Worm (Caenorhabditis elegans) whole organism, early embryonic: ENCODE results near the gene col-110.

Experiments used
- B0310.2 ChIP-seq: sonication (generic microtip); optimal IDR thresholded peaks from 2 replicates; lab custom pipeline; 2016; ENCODE audit warnings: mild to moderate bottlenecking, missing genetic modification characterization, missing compliant biosample characterization
- F13C5.2 ChIP-seq: sonication (generic microtip); optimal IDR thresholded peaks from 2 replicates; lab custom pipeline; 2017; ENCODE audit warnings: mild to moderate bottlenecking, missing genetic modification characterization, inconsistent platforms, missing compliant biosample characterization
- aly-1 ChIP-seq: sonication (generic microtip); optimal IDR thresholded peaks from 2 replicates; lab custom pipeline; 2016; ENCODE audit warnings: missing genetic modification characterization, missing compliant biosample characterization
- ama-1 ChIP-seq: fragments of 150-350 bp; optimal IDR thresholded peaks from 2 replicates; lab custom pipeline; 2014
- ceh-13 ChIP-seq: fragments of 200-800 bp; sonication (Bioruptor generic); optimal IDR thresholded peaks from 2 replicates; lab custom pipeline; 2018; ENCODE audit warnings: mild to moderate bottlenecking, missing genetic modification characterization, missing compliant biosample characterization
- ceh-36 ChIP-seq: sonication (generic microtip); optimal IDR thresholded peaks from 2 replicates; lab custom pipeline; 2016; ENCODE audit warnings: missing genetic modification characterization, inconsistent platforms, missing compliant biosample characterization
- ets-7 ChIP-seq: sonication (generic microtip); optimal IDR thresholded peaks from 2 replicates; lab custom pipeline; 2016; ENCODE audit warnings: missing genotype, missing genetic modification characterization, missing compliant biosample characterization
- flt-1 ChIP-seq: fragments of 200-800 bp; sonication (Bioruptor generic); IDR thresholded peaks from 2 replicates; pipeline ENCODE4 v1.3.6; 2022; ENCODE audit warnings: missing genetic modification characterization, missing compliant biosample characterization
- hmbx-1 ChIP-seq: sonication (generic microtip); optimal IDR thresholded peaks from 2 replicates; lab custom pipeline; 2016; ENCODE audit warnings: mild to moderate bottlenecking, missing genetic modification characterization, missing compliant biosample characterization
- hmg-4 ChIP-seq: fragments of 200-800 bp; sonication (Bioruptor generic); optimal IDR thresholded peaks from 2 replicates; lab custom pipeline; 2018; ENCODE audit warnings: mild to moderate bottlenecking, missing genetic modification characterization, missing compliant biosample characterization
- hnd-1 ChIP-seq: sonication (generic microtip); optimal IDR thresholded peaks from 2 replicates; lab custom pipeline; 2016; ENCODE audit warnings: missing genetic modification characterization, missing compliant biosample characterization
- pes-1 ChIP-seq: fragments of 200-800 bp; sonication (Bioruptor generic); IDR thresholded peaks from 2 replicates; pipeline ENCODE4 v1.3.6; 2022; ENCODE audit warnings: missing genetic modification reagents, missing genetic modification characterization, missing compliant biosample characterization
- scrt-1 ChIP-seq: fragments of 200-800 bp; sonication (Bioruptor generic); IDR thresholded peaks from 2 replicates; pipeline ENCODE4 v1.3.6; 2022; ENCODE audit warnings: missing genetic modification characterization, missing compliant biosample characterization
- sea-1 ChIP-seq: fragments of 200-800 bp; sonication (Bioruptor generic); conservative IDR thresholded peaks from 2 replicates; pipeline ENCODE4 v1.3.6; 2022; ENCODE audit warnings: missing genetic modification characterization, missing compliant biosample characterization
- tbx-11 ChIP-seq: fragments of 200-800 bp; sonication (Bioruptor generic); IDR thresholded peaks from 2 replicates; pipeline ENCODE4 v1.3.6; 2022; ENCODE audit warnings: missing genetic modification characterization, missing compliant biosample characterization
- tbx-37 ChIP-seq: fragments of 200-800 bp; sonication (Bioruptor generic); conservative IDR thresholded peaks from 2 replicates; pipeline ENCODE4 v1.3.6; 2022; ENCODE audit warnings: missing genetic modification reagents, missing genetic modification characterization, missing compliant biosample characterization
- tra-4 ChIP-seq: sonication (generic microtip); optimal IDR thresholded peaks from 2 replicates; lab custom pipeline; 2017; ENCODE audit warnings: missing genetic modification characterization, missing compliant biosample characterization

col-110 gene

DNA sequence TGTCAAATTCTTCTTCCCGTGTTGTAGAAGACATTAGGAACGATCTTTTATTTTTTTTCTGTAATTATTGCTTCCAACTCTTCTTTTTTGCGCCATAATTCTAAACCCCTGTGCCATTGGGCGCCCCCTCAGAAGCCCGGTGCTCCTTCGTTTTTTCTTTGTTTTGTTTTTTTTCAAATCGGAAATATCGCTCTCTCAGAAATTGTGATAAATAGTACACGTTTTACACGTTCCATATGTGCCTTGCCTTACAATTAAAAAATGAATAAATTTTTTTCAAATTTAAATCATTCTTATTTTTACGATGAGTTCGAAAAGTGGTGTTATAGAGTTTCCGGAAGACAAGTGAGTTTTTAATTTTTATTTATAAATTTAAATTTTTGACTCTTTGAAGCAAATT, 40.0 kb upstream of the col-110 start, which contains the start of gene F29B9.7:
TSS of gene F29B9.7 (plus strand) at position 301 of the 400 bp plus-strand sequence.
- no peak for TF ChIP-seq tra-4 (tag; lab: Kevin White, UChicago)
- no peak for TF ChIP-seq aly-1
- no peak for TF ChIP-seq hmg-4 (GFP tag; lab: Kevin White, UChicago)
- TF ChIP-seq ama-1: no peak
- TF ChIP-seq pes-1 (GFP tag; lab: Robert Waterston, UW): no peak
- TF ChIP-seq hnd-1 (tag; lab: Kevin White, UChicago): no peak
- TF ChIP-seq B0310.2 (tag; lab: Kevin White, UChicago): no peak
- TF ChIP-seq ceh-13 (GFP tag; lab: Kevin White, UChicago): no peak
- TF ChIP-seq ceh-36 (tag; lab: Kevin White, UChicago): no peak
- no peak for TF ChIP-seq ets-7 (tag; lab: Kevin White, UChicago)

DNA sequence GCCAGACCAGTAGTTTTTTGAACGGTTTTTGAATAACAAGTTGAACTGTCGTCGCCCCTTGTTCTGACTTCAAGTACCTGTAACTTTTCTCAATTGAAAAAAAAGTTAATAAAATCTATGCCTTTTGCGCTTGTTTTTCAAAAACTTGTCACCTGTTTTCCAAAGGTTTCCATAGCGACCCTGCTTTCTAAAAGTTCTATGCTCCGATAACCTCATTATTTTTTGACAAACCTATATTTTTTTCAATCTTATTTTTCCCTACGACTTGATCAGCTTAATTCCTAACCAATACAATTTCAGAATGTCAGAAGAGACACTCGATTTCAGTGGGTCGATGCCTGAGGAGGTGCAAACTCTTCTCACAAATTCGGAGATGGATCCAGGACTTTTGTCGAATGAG, 37.9 kb upstream of the col-110 start, which contains the start of gene F29B9.8:
TSS of gene F29B9.8 (plus strand) at position 301 of the 400 bp plus-strand sequence.
- TF ChIP-seq sea-1 (GFP tag; lab: Robert Waterston, UW) (no peak), hnd-1 (tag; lab: Kevin White, UChicago) (no peak)

DNA sequence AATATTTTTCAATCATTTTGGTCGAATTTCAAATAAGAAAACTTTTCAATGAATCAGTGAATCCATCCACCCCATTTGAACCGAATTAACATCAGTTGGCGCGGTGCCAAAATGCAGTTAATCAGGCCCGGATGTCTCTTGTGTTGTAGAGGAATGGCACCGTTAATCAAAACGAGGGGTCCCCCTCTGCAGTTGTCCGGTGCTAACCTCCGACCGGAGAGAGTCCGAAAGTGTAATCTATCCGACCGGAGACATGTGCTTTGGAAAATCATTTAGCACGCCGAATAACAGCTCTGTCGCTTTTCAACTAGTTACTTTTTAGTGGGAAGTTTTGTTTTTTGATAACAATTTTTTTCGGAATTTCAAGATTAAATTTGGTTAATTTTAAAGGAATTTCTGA, 35.8 kb upstream of the col-110 start:
- no peak for TF ChIP-seq B0310.2 (tag; lab: Kevin White, UChicago)
- no peak for TF ChIP-seq ceh-36 (tag; lab: Kevin White, UChicago)

DNA sequence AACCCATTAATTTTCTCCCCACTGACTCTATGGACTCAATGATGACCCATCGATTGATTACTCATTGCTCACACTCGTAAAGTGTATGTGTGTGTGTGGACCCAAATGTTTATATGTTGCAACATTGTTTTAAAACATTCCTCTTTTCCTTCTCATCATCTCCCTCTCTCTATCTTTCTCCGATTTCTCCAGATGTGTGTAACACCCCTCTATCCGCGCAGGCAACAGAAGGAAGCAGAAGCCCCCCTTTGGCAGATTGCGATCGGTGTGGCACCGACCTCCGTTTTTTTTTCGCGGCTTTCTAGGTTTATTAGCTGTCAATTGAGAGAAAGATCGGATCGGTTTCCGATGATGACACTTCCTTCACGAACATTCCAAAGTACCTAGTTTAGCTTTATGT, 34.1 kb upstream of the col-110 start:
- no peak for TF ChIP-seq tra-4 (tag; lab: Kevin White, UChicago)
- TF ChIP-seq flt-1: 0 out of 2 replicates have a peak, but pooled peaks have one; percentile 21

ce11 chrIV:4640941-4641340, 31.5 kb upstream of the col-110 start:
- TF ChIP-seq pes-1 (GFP tag; lab: Robert Waterston, UW) (no peak), ama-1 (no peak), flt-1 (no peak), B0310.2 (tag; lab: Kevin White, UChicago) (no peak), hnd-1 (tag; lab: Kevin White, UChicago) (no peak), ets-7 (tag; lab: Kevin White, UChicago) (no peak), sea-1 (GFP tag; lab: Robert Waterston, UW) (no peak)

DNA sequence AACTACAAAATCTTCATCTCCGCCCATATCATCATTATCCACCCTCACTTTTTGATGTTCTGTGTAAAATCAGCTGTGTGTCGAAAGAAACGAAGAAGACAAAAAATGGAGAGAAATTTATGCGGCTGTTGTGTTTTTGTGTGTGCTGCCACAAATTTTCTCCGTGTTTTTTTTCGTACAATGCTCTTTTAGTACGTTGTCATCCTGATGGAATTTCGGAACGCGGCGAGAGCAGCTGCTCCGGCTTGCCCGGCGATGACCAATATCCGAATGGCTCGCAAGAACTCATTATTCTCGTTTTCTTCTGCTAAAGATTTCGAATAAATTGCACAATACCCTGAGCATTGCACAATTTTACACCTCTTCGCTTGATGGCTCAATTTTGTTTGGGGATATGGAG, 29.9 kb upstream of the col-110 start:
- TF ChIP-seq aly-1 (no peak), tra-4 (tag; lab: Kevin White, UChicago) (no peak), sea-1 (GFP tag; lab: Robert Waterston, UW) (no peak), hmg-4 (GFP tag; lab: Kevin White, UChicago) (no peak), ama-1 (no peak), scrt-1 (GFP tag; lab: Robert Waterston, UW) (no peak), ceh-36 (tag; lab: Kevin White, UChicago) (no peak), tbx-11 (GFP tag; lab: Robert Waterston, UW) (no peak), hmbx-1 (tag; lab: Kevin White, UChicago) (no peak)

DNA sequence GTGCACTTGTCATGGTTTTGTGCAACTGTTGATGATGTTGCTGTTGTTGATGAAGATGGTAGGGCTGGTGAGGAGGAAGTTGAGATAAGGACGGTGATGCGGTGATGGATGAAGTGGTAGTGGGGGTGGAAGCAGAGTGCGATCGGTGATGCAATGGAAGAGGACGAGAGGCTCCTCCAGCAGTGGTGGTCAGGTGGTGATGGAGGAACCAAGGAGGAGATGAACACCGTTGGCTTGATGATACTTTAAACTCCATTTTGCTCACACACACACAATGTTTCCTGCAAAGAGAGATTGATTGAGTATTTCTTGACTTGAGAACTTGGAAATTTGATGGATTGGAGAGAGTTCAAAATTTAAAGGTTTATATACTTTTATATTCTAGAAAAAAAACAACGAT, 28.4 kb upstream of the col-110 start, which contains the start of gene F19C7.8:
TSS of gene F19C7.8 (minus strand) at position 256 of the 400 bp plus-strand sequence.
- TF ChIP-seq tbx-11 (GFP tag; lab: Robert Waterston, UW) (no peak), tbx-37 (GFP tag; lab: Robert Waterston, UW) (no peak), sea-1 (GFP tag; lab: Robert Waterston, UW) (no peak), F13C5.2 (no peak), flt-1 (no peak), hmg-4 (GFP tag; lab: Kevin White, UChicago) (no peak), scrt-1 (GFP tag; lab: Robert Waterston, UW) (no peak), ama-1 (no peak), ceh-13 (GFP tag; lab: Kevin White, UChicago) (no peak), B0310.2 (tag; lab: Kevin White, UChicago) (no peak), aly-1 (no peak), hmbx-1 (tag; lab: Kevin White, UChicago) (no peak), hnd-1 (tag; lab: Kevin White, UChicago) (no peak), ets-7 (tag; lab: Kevin White, UChicago) (no peak), pes-1 (GFP tag; lab: Robert Waterston, UW) (no peak), tra-4 (tag; lab: Kevin White, UChicago) (no peak), ceh-36 (tag; lab: Kevin White, UChicago) (no peak)

ce11 chrIV:4636001-4636400, 26.5 kb upstream of the col-110 start, which contains the start of gene R105.5:
R105.5 (plus strand) TSS chrIV:4636301.
- TF ChIP-seq hnd-1 (tag; lab: Kevin White, UChicago): no peak
- TF ChIP-seq tbx-11 (GFP tag; lab: Robert Waterston, UW): no peak
- no peak for TF ChIP-seq pes-1 (GFP tag; lab: Robert Waterston, UW)
- no peak for TF ChIP-seq hmg-4 (GFP tag; lab: Kevin White, UChicago)
- no peak for TF ChIP-seq ama-1
- TF ChIP-seq aly-1: no peak
- no peak for TF ChIP-seq ets-7 (tag; lab: Kevin White, UChicago)
- no peak for TF ChIP-seq F13C5.2
- no peak for TF ChIP-seq tra-4 (tag; lab: Kevin White, UChicago)
- TF ChIP-seq B0310.2 (tag; lab: Kevin White, UChicago): no peak
- no peak for TF ChIP-seq flt-1
- TF ChIP-seq ceh-36 (tag; lab: Kevin White, UChicago): no peak
- TF ChIP-seq hmbx-1 (tag; lab: Kevin White, UChicago): no peak
- TF ChIP-seq tbx-37 (GFP tag; lab: Robert Waterston, UW): no peak
